Fruit fly (Drosophila melanogaster): ENCODE measurements around the gene crp.

The crp gene

dm6 chr2L:16286360-16287005, 1.0 kb downstream of the crp start (continued):
- TF ChIP-seq pho (GFP tag; optimal IDR thresholded peaks at IDR 0.05) (peak; percentile 85), CG7786 (GFP tag; optimal IDR thresholded peaks at IDR 0.05) (peak; percentile 81), salm (tag; optimal IDR thresholded peaks at IDR 0.05) (peak; percentile 75), CG16779 (GFP tag; IDR thresholded peaks at IDR 0.05) (no peak), caup (GFP tag; optimal IDR thresholded peaks at IDR 0.05; ENCODE audit: severe bottlenecking) (peak; percentile 85), gcm (GFP tag; optimal IDR thresholded peaks at IDR 0.05) (peak; percentile 78), Tbp (GFP tag; optimal IDR thresholded peaks at IDR 0.05) (no peak), lov (optimal IDR thresholded peaks at IDR 0.05) (no peak), lov (GFP tag; IDR thresholded peaks at IDR 0.05) (no peak), mam (GFP tag; optimal IDR thresholded peaks at IDR 0.05) (peak; percentile 83), gt (GFP tag; IDR thresholded peaks at IDR 0.05) (no peak), CG17361 (GFP tag; IDR thresholded peaks at IDR 0.05) (no peak), CG1792 (GFP tag; optimal IDR thresholded peaks at IDR 0.05) (peak; percentile 74), D (optimal IDR thresholded peaks at IDR 0.05) (no peak), D (GFP tag; optimal IDR thresholded peaks at IDR 0.05) (peak; percentile 72), CG8281 (tag; optimal IDR thresholded peaks at IDR 0.05) (peak; percentile 94), ci (GFP tag; IDR thresholded peaks at IDR 0.05) (no peak), CG13624 (GFP tag; optimal IDR thresholded peaks at IDR 0.05) (peak; percentile 73), fd3F (GFP tag; optimal IDR thresholded peaks at IDR 0.05) (peak; percentile 76), CG10147 (GFP tag; optimal IDR thresholded peaks at IDR 0.05) (peak; percentile 69), HmgD (GFP tag; optimal IDR thresholded peaks at IDR 0.05) (no peak), nau (GFP tag; optimal IDR thresholded peaks at IDR 0.05) (peak; percentile 83), pzg (GFP tag; optimal IDR thresholded peaks at IDR 0.05) (peak; percentile 1), CG13894 (tag; optimal IDR thresholded peaks at IDR 0.05) (peak; percentile 28), Doc2 (GFP tag; IDR thresholded peaks at IDR 0.05) (no peak), MESR4 (GFP tag; optimal IDR thresholded peaks at IDR 0.05) (no peak), HLHmδ (GFP tag; optimal IDR thresholded peaks at IDR 0.05) (no peak), CG18262 (tag; optimal IDR thresholded peaks at IDR 0.05) (peak; percentile 91), ken (GFP tag; IDR thresholded peaks at IDR 0.05) (no peak), dimm (GFP tag; IDR thresholded peaks at IDR 0.05) (no peak), CG1024 (GFP tag; IDR thresholded peaks at IDR 0.05) (no peak), BtbVII (GFP tag; optimal IDR thresholded peaks at IDR 0.05) (peak; percentile 69), hkb (optimal IDR thresholded peaks at IDR 0.05) (no peak), hkb (GFP tag; IDR thresholded peaks at IDR 0.05) (no peak), Ravus (GFP tag; IDR thresholded peaks at IDR 0.05) (no peak), MTF-1 (GFP tag; optimal IDR thresholded peaks at IDR 0.05; ENCODE audit: borderline replicate concordance) (peak; percentile 13), Ptx1 (GFP tag; IDR thresholded peaks at IDR 0.05) (no peak), CG12104 (GFP tag; optimal IDR thresholded peaks at IDR 0.05) (peak; percentile 57), CG14965 (GFP tag; optimal IDR thresholded peaks at IDR 0.05; ENCODE audit: borderline replicate concordance) (no peak), slp2 (GFP tag; optimal IDR thresholded peaks at IDR 0.05) (peak; percentile 52), CG5245 (GFP tag; optimal IDR thresholded peaks at IDR 0.05) (peak; percentile 51), nerfin-1 (tag; optimal IDR thresholded peaks at IDR 0.05) (peak; percentile 52), ERR (GFP tag; optimal IDR thresholded peaks at IDR 0.05) (peak; percentile 46), CrebB (tag; optimal IDR thresholded peaks at IDR 0.05) (peak; percentile 71), Dfd (GFP tag; optimal IDR thresholded peaks at IDR 0.05) (no peak), sqz (GFP tag; optimal IDR thresholded peaks at IDR 0.05) (peak; percentile 78), Doc3 (GFP tag; IDR thresholded peaks at IDR 0.05; ENCODE audit: partially characterized antibody) (no peak), CG11398 (GFP tag; optimal IDR thresholded peaks at IDR 0.05) (peak; percentile 64), CG31388 (GFP tag; optimal IDR thresholded peaks at IDR 0.05) (no peak), Hmx (GFP tag; optimal IDR thresholded peaks at IDR 0.05) (peak; percentile 41), tup (GFP tag; optimal IDR thresholded peaks at IDR 0.05) (no peak)

Measured in whole organism, embryonic.